Worm (Caenorhabditis elegans) whole organism, L2 larva: ENCODE results near the gene R13H4.2.

Source experiments
- snpc-4 ChIP-seq: fragments of 150-350 bp; optimal IDR thresholded peaks from 2 replicates; lab custom pipeline; 2014; ENCODE audit warnings: missing biosample characterization, missing genetic modification characterization
- zag-1 ChIP-seq: fragments of 150-350 bp; optimal IDR thresholded peaks from 2 replicates; lab custom pipeline; 2014; ENCODE audit warnings: missing biosample characterization, missing genetic modification characterization
- ztf-11 ChIP-seq: sonication (generic microtip); optimal IDR thresholded peaks from 2 replicates; lab custom pipeline; 2017; ENCODE audit warnings: missing biosample characterization, missing genetic modification characterization

DNA sequence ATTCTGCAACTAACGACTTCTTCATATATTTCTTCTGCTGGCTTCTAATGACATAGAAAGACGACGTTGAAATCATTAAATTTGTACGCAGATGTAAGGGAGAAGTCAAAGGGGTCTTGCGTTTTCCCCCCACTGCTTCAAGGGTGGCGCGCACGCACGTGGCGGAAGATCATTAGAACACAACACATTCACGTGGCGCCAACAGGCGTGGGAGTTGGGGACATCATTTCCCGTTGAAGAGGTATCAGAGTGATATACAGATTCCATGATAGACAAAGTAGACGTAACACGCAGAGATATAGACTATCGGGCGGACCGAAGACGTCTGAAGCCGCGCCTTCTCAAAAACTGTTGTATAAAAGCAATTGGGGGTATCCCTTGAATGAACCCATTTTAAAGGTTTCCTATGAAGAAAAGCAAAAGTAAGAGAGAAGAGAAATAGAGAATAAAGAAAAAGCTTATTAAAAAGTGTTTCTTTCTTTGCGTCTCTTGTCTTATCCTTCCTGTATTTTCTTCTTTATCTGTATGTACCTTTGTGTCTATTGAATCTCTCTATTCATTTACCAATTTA, 36.9 kb upstream of the R13H4.2 start:
- TF ChIP-seq zag-1 (no peak), snpc-4 (no peak), ztf-11 (tag; lab: Kevin White, UChicago) (no peak)
